Fruit fly (Drosophila melanogaster) S2 (cell line): ENCODE data around the gene AP-1gamma.

Experiments used
- CG8478 ChIP-seq: fragments of >200 bp; optimal IDR thresholded peaks from 2 replicates; lab custom pipeline; 2018
- CTCF ChIP-seq, 2 experiments: fragments of >200 bp; optimal IDR thresholded peaks; 2 replicates each; lab custom pipeline; 2018

The AP-1gamma gene

DNA sequence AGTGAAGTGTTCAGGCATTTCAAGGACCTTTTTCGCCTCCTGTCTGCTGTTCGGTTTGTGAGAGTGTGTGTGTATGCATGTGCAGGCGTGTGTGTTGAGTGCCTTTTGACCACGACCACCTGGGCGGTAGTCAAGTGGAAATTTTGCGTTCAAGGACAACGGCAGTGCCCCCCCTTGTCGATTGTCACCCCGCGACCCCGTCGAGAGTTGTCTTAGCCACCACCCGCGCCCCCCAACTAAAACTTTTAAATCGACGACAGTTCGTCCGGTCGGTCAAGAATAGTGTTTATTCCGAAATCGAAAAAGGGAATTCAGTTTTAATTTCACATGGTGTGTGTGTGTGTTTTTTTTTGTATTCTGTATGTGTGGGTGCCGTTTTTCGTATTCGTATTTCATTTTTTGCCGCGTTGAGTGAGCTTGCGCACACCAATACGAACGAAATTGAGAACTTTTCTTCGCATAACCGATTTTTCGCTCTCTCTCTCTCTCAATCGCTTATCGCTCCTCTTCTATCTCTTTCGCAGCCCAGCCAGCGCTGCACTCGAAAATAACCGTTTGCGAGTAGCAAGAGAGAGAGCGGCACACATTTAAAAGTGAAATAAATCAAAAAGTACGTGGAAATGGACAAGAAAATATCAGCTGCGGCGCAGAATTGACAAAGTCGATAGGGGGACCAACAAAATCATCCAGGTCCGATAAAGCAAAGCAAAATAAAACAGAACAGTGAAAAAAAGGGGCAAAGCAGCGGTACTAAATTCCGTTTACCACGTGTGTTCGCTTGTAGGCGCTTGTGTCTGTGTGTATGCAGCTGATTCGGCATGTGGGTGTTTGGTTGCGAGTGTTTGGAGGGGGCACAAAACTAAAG is 55.4 kb downstream of the AP-1gamma start:
- TF ChIP-seq CG8478, result no peak
- no peak for TF ChIP-seq CTCF (optimal IDR thresholded peaks at IDR 0.05; lab: Kevin White, UChicago)

DNA sequence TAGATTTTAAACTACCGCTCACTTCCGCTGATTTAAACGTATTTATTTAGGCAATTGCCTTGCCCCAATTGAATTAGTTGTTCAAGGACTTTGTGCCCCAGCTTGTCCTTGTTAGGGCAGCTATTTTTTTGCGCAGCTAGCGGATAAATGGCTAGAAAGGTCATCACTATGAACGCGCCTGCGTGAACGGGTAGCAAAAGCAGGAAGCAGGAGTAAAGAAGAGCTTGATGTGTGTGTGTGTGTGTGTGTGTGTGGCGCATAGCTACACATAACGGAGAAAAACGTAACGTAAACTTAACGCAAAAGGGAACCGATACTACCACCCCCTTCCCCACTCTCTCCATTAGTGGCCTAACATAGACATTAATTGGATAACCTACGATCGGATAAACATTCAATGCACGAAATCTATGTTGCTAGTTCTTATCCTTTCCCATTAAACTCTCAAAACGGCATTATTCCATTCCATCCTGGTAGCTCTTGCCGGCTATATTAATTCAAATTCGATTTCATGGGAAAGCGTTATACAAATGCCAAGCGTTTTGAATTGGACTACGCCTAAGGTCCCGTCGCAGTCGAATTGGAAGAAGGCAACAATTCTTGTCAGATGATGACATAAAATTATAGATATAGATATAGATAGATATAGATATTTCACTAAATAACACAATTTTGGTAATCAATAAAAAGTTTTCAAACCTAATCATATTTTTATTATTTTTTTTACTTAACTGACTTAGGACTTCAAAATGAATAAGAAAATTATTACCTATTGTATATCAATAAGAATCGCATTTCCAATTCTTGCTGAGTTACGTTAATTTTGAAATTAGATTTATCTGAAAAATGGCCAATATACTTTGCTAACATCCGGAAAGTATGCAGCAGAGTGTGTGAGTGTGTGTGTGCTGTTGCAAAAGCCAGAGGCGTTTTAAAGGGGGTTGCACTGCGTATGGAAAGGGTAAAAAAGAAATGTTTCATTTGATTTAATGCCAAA is 56.3 kb downstream of the AP-1gamma start:
- TF ChIP-seq CTCF (optimal IDR thresholded peaks at IDR 0.05; lab: Kevin White, UChicago) (no peak), CG8478 (no peak)
